Worm (Caenorhabditis elegans): ENCODE data around the gene eif-2Bgamma.

The eif-2Bgamma gene

DNA sequence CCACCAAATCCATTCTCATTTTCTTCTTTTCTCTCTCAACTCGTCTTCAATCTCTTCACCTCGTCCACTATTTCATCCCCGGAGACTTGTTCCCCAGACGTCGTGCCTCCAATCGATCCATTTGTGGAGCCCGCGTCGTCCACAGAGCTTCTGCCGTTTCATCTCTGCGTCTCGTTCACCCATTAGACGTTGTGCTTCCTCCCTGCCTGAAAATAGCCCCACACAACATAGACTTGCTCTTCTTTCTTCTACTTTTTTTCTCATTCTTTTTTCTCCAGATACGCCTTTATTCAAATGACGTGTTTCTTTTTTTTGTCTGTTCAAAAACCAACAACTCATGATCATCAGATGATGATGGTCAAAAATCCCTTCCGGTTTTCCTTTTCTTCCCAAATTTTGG lies 25.5 kb upstream of the eif-2Bgamma start:
- TF ChIP-seq egl-44 (GFP tag; IDR thresholded peaks at IDR 0.05) (no peak), madf-8 (GFP tag; conservative IDR thresholded peaks at IDR 0.05) (no peak), dox-1 (GFP tag; IDR thresholded peaks at IDR 0.05) (no peak), ztf-3 (GFP tag; optimal IDR thresholded peaks at IDR 0.05) (no peak), atf-7 (tag; optimal IDR thresholded peaks at IDR 0.05) (peak; percentile 20), lin-35 (GFP tag; optimal IDR thresholded peaks at IDR 0.05) (peak in 1 of 3 experiments; percentile 71), hlh-26 (GFP tag; conservative IDR thresholded peaks at IDR 0.05) (no peak), nhr-120 (GFP tag; IDR thresholded peaks at IDR 0.05) (no peak), Y56A3A.18 (GFP tag; IDR thresholded peaks at IDR 0.05) (no peak), pbrm-1 (GFP tag; IDR thresholded peaks at IDR 0.05) (no peak), nhr-27 (tag; optimal IDR thresholded peaks at IDR 0.05) (no peak), tbp1 (GFP tag; optimal IDR thresholded peaks at IDR 0.05) (no peak), B0019.2 (GFP tag; conservative IDR thresholded peaks at IDR 0.05) (no peak), snpc-4 (GFP tag; optimal IDR thresholded peaks at IDR 0.05) (no peak), snpc-4 (tag; optimal IDR thresholded peaks at IDR 0.05) (peak in 1 of 4 experiments; percentile 9), nhr-179 (tag; optimal IDR thresholded peaks at IDR 0.05) (no peak), madf-3 (GFP tag; IDR thresholded peaks at IDR 0.05) (no peak), K12H6.12 (tag; optimal IDR thresholded peaks at IDR 0.05) (peak; percentile 64), ama-1 (optimal IDR thresholded peaks at IDR 0.05) (no peak), ama-1 (GFP tag; optimal IDR thresholded peaks at IDR 0.05) (no peak), ceh-27 (GFP tag; optimal IDR thresholded peaks at IDR 0.05) (peak; percentile 36), repo-1 (tag; optimal IDR thresholded peaks at IDR 0.05) (no peak), mcd-1 (GFP tag; IDR thresholded peaks at IDR 0.05) (no peak), lin-40 (tag; optimal IDR thresholded peaks at IDR 0.05) (peak; percentile 40), Y53G8AR.9 (GFP tag; conservative IDR thresholded peaks at IDR 0.05) (no peak), dpl-1 (GFP tag; optimal IDR thresholded peaks at IDR 0.05) (no peak), F37B4.10 (GFP tag; IDR thresholded peaks at IDR 0.05) (no peak), snpc-1.1 (tag; optimal IDR thresholded peaks at IDR 0.05; ENCODE audit: insufficient read depth) (no peak), aptf-3 (GFP tag; IDR thresholded peaks at IDR 0.05) (no peak), mel-28 (tag; optimal IDR thresholded peaks at IDR 0.05; ENCODE audit: borderline replicate concordance) (no peak), ztf-18 (tag; optimal IDR thresholded peaks at IDR 0.05) (no peak), C06A6.2 (GFP tag; conservative IDR thresholded peaks at IDR 0.05) (no peak), cebp-1 (GFP tag; IDR thresholded peaks at IDR 0.05) (no peak), cebp-1 (tag; optimal IDR thresholded peaks at IDR 0.05) (no peak), B0336.3 (GFP tag; IDR thresholded peaks at IDR 0.05) (no peak), lsy-27 (tag; optimal IDR thresholded peaks at IDR 0.05; ENCODE audit: borderline replicate concordance, insufficient read depth) (no peak), attf-5 (GFP tag; optimal IDR thresholded peaks at IDR 0.05) (peak; percentile 6), sdz-38 (tag; optimal IDR thresholded peaks at IDR 0.05) (no peak), hmg-1.2 (GFP tag; IDR thresholded peaks at IDR 0.05) (peak; percentile 47; the same call in 1 of the 2 replicates), Y53F4B.3 (GFP tag; IDR thresholded peaks at IDR 0.05) (no peak), B0035.1 (tag; optimal IDR thresholded peaks at IDR 0.05) (no peak), K11D2.4 (GFP tag; IDR thresholded peaks at IDR 0.05) (0 out of 2 replicates have a peak, but pooled peaks have one; percentile 39), nfya-2 (GFP tag; IDR thresholded peaks at IDR 0.05) (no peak)

All from whole organism, young adult.